Fruit fly (Drosophila melanogaster): ENCODE measurements around the gene CG15431.

CG15431 gene

dm6 chr2L:4454009-4454689 lies 13.1 kb upstream of the CG15431 start, which contains the start of the genes Secp43 and ND-B8:
TSS of gene Secp43 (minus strand) at chr2L:4454453.
TSS of gene ND-B8 (plus strand) at chr2L:4454626.
- TF ChIP-seq Eip93F (GFP tag; optimal IDR thresholded peaks at IDR 0.05) (no peak), CG32006 (GFP tag; optimal IDR thresholded peaks at IDR 0.05) (no peak), CG11762 (GFP tag; optimal IDR thresholded peaks at IDR 0.05; ENCODE audit: insufficient read depth) (no peak), dac (GFP tag; optimal IDR thresholded peaks at IDR 0.05) (no peak), OdsH (GFP tag; optimal IDR thresholded peaks at IDR 0.05) (no peak), fd59A (GFP tag; optimal IDR thresholded peaks at IDR 0.05) (no peak), CG8119 (GFP tag; IDR thresholded peaks at IDR 0.05) (no peak), svp (GFP tag) (peak; percentile 86), acj6 (GFP tag; optimal IDR thresholded peaks at IDR 0.05) (no peak), Sox15 (GFP tag; optimal IDR thresholded peaks at IDR 0.05) (no peak), CG9139 (GFP tag; optimal IDR thresholded peaks at IDR 0.05) (no peak), CG10669 (GFP tag; optimal IDR thresholded peaks at IDR 0.05) (no peak), CG16779 (tag; optimal IDR thresholded peaks at IDR 0.05) (no peak), Lpt (GFP tag; optimal IDR thresholded peaks at IDR 0.05) (no peak), achi (GFP tag; optimal IDR thresholded peaks at IDR 0.05) (peak; percentile 29), pdm3 (GFP tag; optimal IDR thresholded peaks at IDR 0.05) (no peak), CG3919 (GFP tag; optimal IDR thresholded peaks at IDR 0.05) (no peak), fkh (GFP tag; optimal IDR thresholded peaks at IDR 0.05) (peak; percentile 77), CG4318 (GFP tag; optimal IDR thresholded peaks at IDR 0.05) (no peak), CG1621 (tag; optimal IDR thresholded peaks at IDR 0.05) (peak; percentile 32), CG6808 (GFP tag; optimal IDR thresholded peaks at IDR 0.05) (peak; percentile 13), Met (GFP tag; optimal IDR thresholded peaks at IDR 0.05) (no peak), lz (GFP tag; optimal IDR thresholded peaks at IDR 0.05) (no peak), Ets96B (tag; optimal IDR thresholded peaks at IDR 0.05) (no peak), dsx (GFP tag; optimal IDR thresholded peaks at IDR 0.05; ENCODE audit: poor library complexity, severe bottlenecking) (peak; percentile 36), CG6854 (GFP tag; optimal IDR thresholded peaks at IDR 0.05) (no peak), net (GFP tag; optimal IDR thresholded peaks at IDR 0.05) (no peak), esn (GFP tag; optimal IDR thresholded peaks at IDR 0.05) (no peak), Sox14 (GFP tag; optimal IDR thresholded peaks at IDR 0.05) (peak; percentile 27), Hr38 (GFP tag; optimal IDR thresholded peaks at IDR 0.05) (no peak), ss (GFP tag; optimal IDR thresholded peaks at IDR 0.05) (no peak), CG6163 (GFP tag; IDR thresholded peaks at IDR 0.05) (no peak)

dm6 chr2L:4452798-4453197 lies 11.7 kb upstream of the CG15431 start, which contains the start of gene CG15439:
TSS of gene CG15439 (minus strand) at chr2L:4453038.
- TF ChIP-seq CG1621 (tag; optimal IDR thresholded peaks at IDR 0.05) (peak; percentile 21), CG6792 (GFP tag; optimal IDR thresholded peaks at IDR 0.05) (no peak)

- peak; percentile 99 for TF ChIP-seq CG8119 (GFP tag; IDR thresholded peaks at IDR 0.05)
- peak; percentile 98 for TF ChIP-seq CG8632 (GFP tag; optimal IDR thresholded peaks at IDR 0.05)
- peak; percentile 94 for TF ChIP-seq lz (GFP tag; optimal IDR thresholded peaks at IDR 0.05)
- peak; percentile 99 for TF ChIP-seq CG7368 (GFP tag; optimal IDR thresholded peaks at IDR 0.05)
- TF ChIP-seq CG8319 (GFP tag; optimal IDR thresholded peaks at IDR 0.05) = peak; percentile 98
- peak; percentile 92 for TF ChIP-seq Sox14 (GFP tag; optimal IDR thresholded peaks at IDR 0.05)
- peak; percentile 98 for TF ChIP-seq svp (GFP tag)
- peak; percentile 98 for TF ChIP-seq spab (GFP tag; optimal IDR thresholded peaks at IDR 0.05)
- TF ChIP-seq achi (GFP tag; optimal IDR thresholded peaks at IDR 0.05) = peak; percentile 97
- TF ChIP-seq Eip78C (GFP tag) = peak; percentile 99
- peak; percentile 98 for TF ChIP-seq CG3032 (tag; optimal IDR thresholded peaks at IDR 0.05)
- TF ChIP-seq CG6276 (GFP tag; optimal IDR thresholded peaks at IDR 0.05) = peak; percentile 98
- TF ChIP-seq ss (GFP tag; optimal IDR thresholded peaks at IDR 0.05) = peak in 1 of 2 experiments; percentile 90
- TF ChIP-seq Hr38 (GFP tag; optimal IDR thresholded peaks at IDR 0.05) = peak; percentile 20
- TF ChIP-seq Lpt (GFP tag; optimal IDR thresholded peaks at IDR 0.05) = peak; percentile 93
- peak; percentile 97 for TF ChIP-seq CG10631 (GFP tag; optimal IDR thresholded peaks at IDR 0.05)
- no peak for TF ChIP-seq CG4318 (GFP tag; optimal IDR thresholded peaks at IDR 0.05)
- peak; percentile 98 for TF ChIP-seq CG6163 (GFP tag; IDR thresholded peaks at IDR 0.05)
- TF ChIP-seq pdm3 (GFP tag; optimal IDR thresholded peaks at IDR 0.05) = peak; percentile 96
- peak; percentile 96 for TF ChIP-seq CG32006 (GFP tag; optimal IDR thresholded peaks at IDR 0.05)
- TF ChIP-seq CG1621 (tag; optimal IDR thresholded peaks at IDR 0.05) = peak; percentile 85
- TF ChIP-seq acj6 (GFP tag; optimal IDR thresholded peaks at IDR 0.05) = peak; percentile 97
- TF ChIP-seq Smox (GFP tag; optimal IDR thresholded peaks at IDR 0.05) = peak; percentile 95
- TF ChIP-seq CG6792 (GFP tag; optimal IDR thresholded peaks at IDR 0.05) = peak; percentile 94
- peak; percentile 93 for TF ChIP-seq cyc (GFP tag; optimal IDR thresholded peaks at IDR 0.05)
- peak; percentile 96 for TF ChIP-seq CG6854 (GFP tag; optimal IDR thresholded peaks at IDR 0.05)
- peak; percentile 99 for TF ChIP-seq Gug (GFP tag; IDR thresholded peaks at IDR 0.05)
- peak; percentile 98 for TF ChIP-seq CG34406 (GFP tag; optimal IDR thresholded peaks at IDR 0.05)
Measured at dm6 chr2L:4448582-4449016, 7.5 kb upstream of the CG15431 start, which contains the start of gene MFS18. TSS of gene MFS18 (minus strand) at chr2L:4448635.

Data from whole organism, prepupa.